Fruit fly (Drosophila melanogaster): ENCODE data around the gene Fhos.

Gene Fhos

DNA sequence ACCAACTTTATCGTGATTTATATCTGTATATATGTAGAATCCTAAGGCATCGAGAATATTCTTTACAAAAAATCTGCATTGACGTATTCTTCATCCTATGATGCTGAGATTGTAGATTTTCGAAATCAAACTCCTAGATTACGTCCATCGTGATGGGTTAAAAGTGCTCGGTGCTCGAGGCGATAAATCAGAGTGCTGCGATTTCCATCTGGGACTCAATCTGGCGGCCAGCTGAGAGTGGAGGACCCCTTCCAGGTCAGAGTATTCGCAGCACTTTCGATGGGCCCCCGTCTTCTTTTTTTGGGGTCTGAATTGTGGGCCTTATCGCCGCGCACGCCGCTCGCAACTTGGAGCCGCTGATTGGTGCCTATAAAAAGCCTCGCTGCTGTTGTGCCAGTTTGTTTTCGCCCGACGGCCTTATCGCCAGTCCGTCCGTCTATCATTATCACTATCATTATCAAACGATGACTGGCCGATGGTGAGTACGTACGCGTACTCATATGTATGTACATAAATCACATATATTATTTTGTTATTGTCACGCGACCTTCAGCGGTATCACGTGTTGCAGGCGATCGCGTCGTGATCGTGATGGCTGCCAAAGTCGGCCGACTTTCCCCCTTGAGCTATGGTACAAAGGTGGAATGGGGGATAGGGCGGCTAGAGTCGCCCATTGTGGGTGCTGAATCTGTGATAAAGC, 48.6 kb upstream of the Fhos start (continued):
- TF ChIP-seq Nf-YC (tag; optimal IDR thresholded peaks at IDR 0.05) (peak; percentile 61), Pdp1 (GFP tag; optimal IDR thresholded peaks at IDR 0.05) (peak in 1 of 2 experiments; percentile 31), tin (GFP tag; optimal IDR thresholded peaks at IDR 0.05) (no peak), D19A (tag; optimal IDR thresholded peaks at IDR 0.05) (peak; percentile 6), slbo (GFP tag; IDR thresholded peaks at IDR 0.05) (peak; percentile 25; the same call in 1 of the 2 replicates), CG6175 (GFP tag; IDR thresholded peaks at IDR 0.05) (no peak), nom (GFP tag; optimal IDR thresholded peaks at IDR 0.05) (peak; percentile 60), CG31388 (GFP tag; optimal IDR thresholded peaks at IDR 0.05) (no peak), Bgb (GFP tag; IDR thresholded peaks at IDR 0.05; ENCODE audit: partially characterized antibody) (0 out of 2 replicates have a peak, but pooled peaks have one; percentile 5), nmo (GFP tag; optimal IDR thresholded peaks at IDR 0.05) (no peak), salm (tag; optimal IDR thresholded peaks at IDR 0.05) (peak; percentile 41), ro (GFP tag; IDR thresholded peaks at IDR 0.05) (no peak), Dbx (GFP tag; IDR thresholded peaks at IDR 0.05) (peak; percentile 26; the same call in 1 of the 3 replicates), CHES-1-like (GFP tag; optimal IDR thresholded peaks at IDR 0.05) (no peak), Oli (tag; optimal IDR thresholded peaks at IDR 0.05) (no peak), gro (GFP tag; optimal IDR thresholded peaks at IDR 0.05) (peak; percentile 74), unc-4 (GFP tag; IDR thresholded peaks at IDR 0.05; ENCODE audit: partially characterized antibody) (no peak), ara (GFP tag; IDR thresholded peaks at IDR 0.05) (0 out of 2 replicates have a peak, but pooled peaks have one; percentile 21), CG6813 (GFP tag; optimal IDR thresholded peaks at IDR 0.05) (peak; percentile 35), Hmr (GFP tag; optimal IDR thresholded peaks at IDR 0.05) (peak; percentile 41), CG6854 (GFP tag; optimal IDR thresholded peaks at IDR 0.05) (peak; percentile 7), Stat92E (GFP tag; optimal IDR thresholded peaks at IDR 0.05) (peak in 1 of 3 experiments; percentile 59), chinmo (GFP tag; IDR thresholded peaks at IDR 0.05; ENCODE audit: partially characterized antibody) (peak; percentile 73; the same call in 1 of the 4 replicates), Vsx1 (GFP tag; optimal IDR thresholded peaks at IDR 0.05) (peak; percentile 38), NFAT (GFP tag; IDR thresholded peaks at IDR 0.05) (peak; percentile 38; the same call in 1 of the 2 replicates), grn (GFP tag; optimal IDR thresholded peaks at IDR 0.05) (peak; percentile 96), tup (GFP tag; optimal IDR thresholded peaks at IDR 0.05) (no peak), Meics (GFP tag; optimal IDR thresholded peaks at IDR 0.05) (no peak), lab (GFP tag; optimal IDR thresholded peaks at IDR 0.05) (peak; percentile 66), chm (GFP tag; IDR thresholded peaks at IDR 0.05) (peak; percentile 9; the same call in 1 of the 2 replicates), sob (GFP tag; IDR thresholded peaks at IDR 0.05) (0 out of 2 replicates have a peak, but pooled peaks have one; percentile 19), CG10654 (GFP tag; optimal IDR thresholded peaks at IDR 0.05) (no peak), seq (GFP tag; IDR thresholded peaks at IDR 0.05) (no peak), ci (GFP tag; IDR thresholded peaks at IDR 0.05) (peak; percentile 43; the same call in 2 of the 3 replicates), Eip74EF (GFP tag; optimal IDR thresholded peaks at IDR 0.05) (no peak), Adf1 (GFP tag; IDR thresholded peaks at IDR 0.05) (peak; percentile 7; the same call in 1 of the 2 replicates), CG9932 (GFP tag; IDR thresholded peaks at IDR 0.05) (0 out of 2 replicates have a peak, but pooled peaks have one; percentile 26), CG8388 (GFP tag; optimal IDR thresholded peaks at IDR 0.05) (no peak), CG10543 (GFP tag; optimal IDR thresholded peaks at IDR 0.05) (peak; percentile 85), crol (GFP tag; IDR thresholded peaks at IDR 0.05) (peak; percentile 14; the same call in 1 of the 2 replicates), zf30C (GFP tag; optimal IDR thresholded peaks at IDR 0.05) (no peak), nau (GFP tag; optimal IDR thresholded peaks at IDR 0.05) (no peak), sug (tag; optimal IDR thresholded peaks at IDR 0.05) (peak; percentile 99), Optix (GFP tag; IDR thresholded peaks at IDR 0.05) (no peak), CG15514 (GFP tag; optimal IDR thresholded peaks at IDR 0.05) (peak; percentile 8)

Measured in whole organism, embryonic.